Fruit fly (Drosophila melanogaster) whole organism, embryonic: ENCODE measurements around the gene hmw.

Source experiments
- Awh ChIP-seq: fragments of 200-800 bp; sonication (Bioruptor generic); IDR thresholded peaks from 2 replicates; pipeline ENCODE4, ENCODE4 v1.3.6; 2022; ENCODE audit warnings: missing biosample characterization, missing genetic modification characterization
- CG10431 ChIP-seq: fragments of 200-800 bp; sonication (Bioruptor generic); optimal IDR thresholded peaks from 3 replicates; lab custom pipeline; 2018; ENCODE audit warnings: missing biosample characterization, mild to moderate bottlenecking, missing genetic modification characterization
- CG11085 ChIP-seq: fragments of 200-800 bp; sonication (Bioruptor generic); IDR thresholded peaks from 2 replicates; pipeline ENCODE4 v1.3.6; 2022; ENCODE audit warnings: missing biosample characterization, missing genetic modification characterization
- CG11247 ChIP-seq: fragments of 200-800 bp; sonication (Bioruptor generic); IDR thresholded peaks from 2 replicates; pipeline ENCODE4 v1.3.6; 2022; ENCODE audit warnings: missing biosample characterization, missing genetic modification characterization
- CG11456 ChIP-seq: fragments of 200-800 bp; sonication (Bioruptor generic); IDR thresholded peaks from 3 replicates; pipeline ENCODE4 v1.3.6; 2022; ENCODE audit warnings: missing biosample characterization, missing genetic modification characterization
- CG11696 ChIP-seq: fragments of 200-800 bp; sonication (Bioruptor generic); IDR thresholded peaks from 2 replicates; pipeline ENCODE4 v1.3.6; 2022; ENCODE audit warnings: missing biosample characterization, missing genetic modification characterization
- CG14014 ChIP-seq: fragments of 200-800 bp; sonication (Bioruptor generic); IDR thresholded peaks from 2 replicates; pipeline ENCODE4 v1.3.6; 2022; ENCODE audit warnings: missing biosample characterization, missing genetic modification characterization
- CG16815 ChIP-seq: fragments of 200-800 bp; sonication (Bioruptor generic); optimal IDR thresholded peaks from 3 replicates; lab custom pipeline; 2017; ENCODE audit warnings: missing biosample characterization, mild to moderate bottlenecking, missing genetic modification characterization
- CG18599 ChIP-seq: fragments of 200-800 bp; sonication (Bioruptor generic); optimal IDR thresholded peaks from 3 replicates; lab custom pipeline; 2017; ENCODE audit warnings: missing biosample characterization, missing genetic modification characterization, mild to moderate bottlenecking, moderate library complexity, missing genetic modification reagents
- CG3065 ChIP-seq: fragments of 200-800 bp; sonication (Bioruptor generic); optimal IDR thresholded peaks from 2 replicates; lab custom pipeline; 2016; ENCODE audit warnings: missing biosample characterization, missing genetic modification characterization
- CG5180 ChIP-seq: fragments of 200-800 bp; sonication (Bioruptor generic); optimal IDR thresholded peaks from 3 replicates; lab custom pipeline; 2017; ENCODE audit warnings: missing biosample characterization, missing genetic modification characterization, mild to moderate bottlenecking, moderate library complexity, missing genetic modification reagents
- CG7372 ChIP-seq: fragments of 200-800 bp; sonication (Bioruptor generic); IDR thresholded peaks from 2 replicates; pipeline ENCODE4 v1.3.6; 2022; ENCODE audit warnings: missing biosample characterization, missing genetic modification characterization
- CG8281 ChIP-seq: fragments of 200-800 bp; sonication (Bioruptor generic); optimal IDR thresholded peaks from 2 replicates; lab custom pipeline; 2018; ENCODE audit warnings: missing biosample characterization, mild to moderate bottlenecking, missing genetic modification characterization, moderate library complexity
- CG8765 ChIP-seq: fragments of 200-800 bp; sonication (Bioruptor generic); IDR thresholded peaks from 2 replicates; pipeline ENCODE4 v1.3.6; 2022; ENCODE audit warnings: missing biosample characterization, missing genetic modification characterization
- Dp ChIP-seq: fragments of 200-800 bp; sonication (Bioruptor generic); optimal IDR thresholded peaks from 2 replicates; lab custom pipeline; 2018; ENCODE audit warnings: missing biosample characterization, mild to moderate bottlenecking, missing genetic modification characterization, moderate library complexity
- Drgx ChIP-seq: fragments of 200-800 bp; sonication (Bioruptor generic); IDR thresholded peaks from 2 replicates; pipeline ENCODE4 v1.3.6; 2022; ENCODE audit warnings: missing biosample characterization, missing genetic modification characterization
- E2f1 ChIP-seq: fragments of 200-800 bp; sonication (Bioruptor generic); IDR thresholded peaks from 2 replicates; pipeline ENCODE4 v1.3.6; 2022; ENCODE audit warnings: missing biosample characterization, missing genetic modification characterization
- Gug ChIP-seq: fragments of 200-800 bp; sonication (Bioruptor generic); IDR thresholded peaks from 4 replicates; pipeline ENCODE4 v1.3.6; 2022; ENCODE audit warnings: missing biosample characterization, missing genetic modification characterization
- Pdp1 ChIP-seq, 2 experiments: fragments of 200-800 bp; sonication (Bioruptor generic); optimal IDR thresholded peaks; 3 replicates each; lab custom pipeline; 2016; ENCODE audit warnings: missing biosample characterization in 2 of 2, missing genetic modification characterization in 2 of 2, mild to moderate bottlenecking in 1 of 2, moderate library complexity in 1 of 2
- Vsx1 ChIP-seq: fragments of 200-800 bp; sonication (Bioruptor generic); optimal IDR thresholded peaks from 2 replicates; lab custom pipeline; 2017; ENCODE audit warnings: missing biosample characterization, mild to moderate bottlenecking, missing genetic modification characterization, missing genetic modification reagents
- al ChIP-seq: fragments of 200-800 bp; sonication (Bioruptor generic); IDR thresholded peaks from 2 replicates; pipeline ENCODE4 v1.3.6; 2022; ENCODE audit warnings: missing biosample characterization, missing genetic modification characterization
- ap ChIP-seq: fragments of 200-800 bp; sonication (Bioruptor generic); IDR thresholded peaks from 2 replicates; pipeline ENCODE4 v1.3.6; 2022; ENCODE audit warnings: missing biosample characterization, missing genetic modification characterization
- bab2 ChIP-seq: fragments of 200-800 bp; sonication (Bioruptor generic); optimal IDR thresholded peaks from 2 replicates; lab custom pipeline; 2016; ENCODE audit warnings: missing biosample characterization, missing genetic modification characterization
- bowl ChIP-seq: fragments of 200-800 bp; sonication (Bioruptor generic); IDR thresholded peaks from 2 replicates; pipeline ENCODE4 v1.3.6; 2022; ENCODE audit warnings: missing biosample characterization, missing genetic modification characterization
- br ChIP-seq: fragments of >200 bp; optimal IDR thresholded peaks from 2 replicates; lab custom pipeline; 2017
- exex ChIP-seq: fragments of 200-800 bp; sonication (Bioruptor generic); optimal IDR thresholded peaks from 4 replicates; lab custom pipeline; 2018; ENCODE audit warnings: missing biosample characterization, mild to moderate bottlenecking, missing genetic modification characterization, moderate library complexity
- fd3F ChIP-seq: fragments of 200-800 bp; sonication (Bioruptor generic); optimal IDR thresholded peaks from 2 replicates; lab custom pipeline; 2018; ENCODE audit warnings: missing biosample characterization, mild to moderate bottlenecking, missing genetic modification characterization, moderate library complexity
- fd96Cb ChIP-seq: fragments of 200-800 bp; sonication (Bioruptor generic); optimal IDR thresholded peaks from 2 replicates; lab custom pipeline; 2018; ENCODE audit warnings: missing biosample characterization, mild to moderate bottlenecking, missing genetic modification characterization, moderate library complexity
- gcm2 ChIP-seq: fragments of 200-800 bp; sonication (Bioruptor generic); optimal IDR thresholded peaks from 2 replicates; lab custom pipeline; 2016; ENCODE audit warnings: missing biosample characterization, missing genetic modification characterization
- grn ChIP-seq: fragments of 200-800 bp; sonication (Bioruptor generic); optimal IDR thresholded peaks from 3 replicates; lab custom pipeline; 2017; ENCODE audit warnings: missing biosample characterization, missing genetic modification characterization
- hkb ChIP-seq, 2 experiments: fragments of 200-800 bp in 1 of 2; fragments of >200 bp in 1 of 2; sonication (Bioruptor generic) in 1 of 2; IDR thresholded peaks in 1 of 2; optimal IDR thresholded peaks in 1 of 2; 2 replicates each; pipeline versions ENCODE4 v1.3.6 to Lab custom; 2017 to 2022; ENCODE audit warnings: missing biosample characterization in 1 of 2, missing genetic modification characterization in 1 of 2
- klu ChIP-seq: fragments of 200-800 bp; sonication (Bioruptor generic); IDR thresholded peaks from 2 replicates; pipeline ENCODE4 v1.3.6; 2022; ENCODE audit warnings: missing biosample characterization, missing genetic modification characterization
- kni ChIP-seq: fragments of 200-800 bp; sonication (Bioruptor generic); optimal IDR thresholded peaks from 3 replicates; lab custom pipeline; 2017; ENCODE audit warnings: mild to moderate bottlenecking, missing biosample characterization, missing genetic modification reagents, missing genetic modification characterization
- lab ChIP-seq: fragments of 200-800 bp; sonication (Bioruptor generic); optimal IDR thresholded peaks from 3 replicates; lab custom pipeline; 2017; ENCODE audit warnings: missing biosample characterization, missing genetic modification characterization, mild to moderate bottlenecking, moderate library complexity, missing genetic modification reagents
- lilli ChIP-seq: fragments of 200-800 bp; sonication (Bioruptor generic); optimal IDR thresholded peaks from 3 replicates; lab custom pipeline; 2016; ENCODE audit warnings: missing biosample characterization, missing genetic modification characterization
- lov ChIP-seq, 2 experiments: fragments of 200-800 bp in 1 of 2; fragments of >200 bp in 1 of 2; sonication (Bioruptor generic) in 1 of 2; IDR thresholded peaks in 1 of 2; optimal IDR thresholded peaks in 1 of 2; 2 replicates in 1 of 2; 3 replicates in 1 of 2; pipeline versions ENCODE4 v1.3.6 to Lab custom; 2017 to 2022; ENCODE audit warnings: missing biosample characterization in 1 of 2, missing genetic modification characterization in 1 of 2
- prd ChIP-seq, 3 experiments: fragments of >200 bp in 2 of 3; fragments of 200-800 bp in 1 of 3; sonication (Bioruptor generic) in 1 of 3; optimal IDR thresholded peaks in 2 of 3; IDR thresholded peaks in 1 of 3; 2 replicates in 2 of 3; 3 replicates in 1 of 3; pipeline versions ENCODE4 v1.3.6 to Lab custom; 2017 to 2022; ENCODE audit warnings: missing biosample characterization in 1 of 3, missing genetic modification characterization in 1 of 3
- ranshi ChIP-seq: fragments of 200-800 bp; sonication (Bioruptor generic); IDR thresholded peaks from 2 replicates; pipeline ENCODE4 v1.3.6; 2022; ENCODE audit warnings: missing biosample characterization, missing genetic modification characterization
- sd ChIP-seq: fragments of 200-800 bp; sonication (Bioruptor generic); optimal IDR thresholded peaks from 3 replicates; lab custom pipeline; 2018; ENCODE audit warnings: missing biosample characterization, mild to moderate bottlenecking, missing genetic modification characterization, moderate library complexity
- sens ChIP-seq: fragments of 200-800 bp; sonication (Bioruptor generic); peaks from one replicate; lab custom pipeline; 2016; ENCODE audit warnings: missing biosample characterization, missing genetic modification characterization
- sens-2 ChIP-seq: fragments of 200-800 bp; sonication (Bioruptor generic); IDR thresholded peaks from 2 replicates; pipeline ENCODE4 v1.3.6; 2022; ENCODE audit warnings: missing biosample characterization, missing genetic modification characterization
- so ChIP-seq: fragments of 200-800 bp; sonication (Bioruptor generic); IDR thresholded peaks from 3 replicates; pipeline ENCODE4 v1.3.6; 2022; ENCODE audit warnings: missing biosample characterization, missing genetic modification characterization
- sob ChIP-seq: fragments of 200-800 bp; sonication (Bioruptor generic); IDR thresholded peaks from 2 replicates; pipeline ENCODE4 v1.3.6; 2022; ENCODE audit warnings: missing biosample characterization, missing genetic modification characterization

Gene hmw

dm6 chr3R:18396801-18397604 is 35.2 kb downstream of the hmw start, which contains the start of gene Vti1b (continued):
- peak; percentile 87 for TF ChIP-seq CG3065 (GFP tag; lab: Kevin White, UChicago)
- no peak for TF ChIP-seq Dp (GFP tag; lab: Kevin White, UChicago)

- TF ChIP-seq sens (GFP tag; lab: Kevin White, UChicago) = peak; percentile 2
- peak; percentile 46; the same call in 1 of the 2 replicates for TF ChIP-seq Awh (GFP tag; lab: Robert Waterston, UW)
- no peak for TF ChIP-seq ap (GFP tag; lab: Robert Waterston, UW)
- TF ChIP-seq fd3F (GFP tag; lab: Kevin White, UChicago) = no peak
- TF ChIP-seq exex (tag; lab: Kevin White, UChicago) = peak; percentile 33
- TF ChIP-seq CG11247 = peak; percentile 44
- TF ChIP-seq klu = peak; percentile 43; the same call in 1 of the 2 replicates
- peak; percentile 3 for TF ChIP-seq CG8281 (tag; lab: Kevin White, UChicago)
- TF ChIP-seq gcm2 (GFP tag; lab: Kevin White, UChicago) = no peak
- peak; percentile 31; the same call in 1 of the 2 replicates for TF ChIP-seq sob (GFP tag; lab: Robert Waterston, UW)
- TF ChIP-seq ranshi (GFP tag; lab: Robert Waterston, UW) = peak; percentile 44; the same call in 1 of the 2 replicates
- no peak for TF ChIP-seq CG5180
- no peak for TF ChIP-seq br (lab: Kevin White, UChicago)
- no peak for TF ChIP-seq bab2 (GFP tag; lab: Kevin White, UChicago)
- peak; percentile 58; the same call in 1 of the 2 replicates for TF ChIP-seq CG8765 (GFP tag; lab: Robert Waterston, UW)
- TF ChIP-seq Pdp1 (GFP tag; optimal IDR thresholded peaks at IDR 0.05; lab: Kevin White, UChicago) = peak in 1 of 2 experiments; percentile 89
- TF ChIP-seq bowl (GFP tag; lab: Robert Waterston, UW) = no peak
- peak; percentile 71 for TF ChIP-seq CG11696 (GFP tag; lab: Robert Waterston, UW)
- TF ChIP-seq E2f1 = peak; percentile 57; the same call in 1 of the 2 replicates
- TF ChIP-seq grn (GFP tag; lab: Kevin White, UChicago) = peak; percentile 63
- peak; percentile 85 for TF ChIP-seq Vsx1 (GFP tag; lab: Kevin White, UChicago)
- TF ChIP-seq CG11456 (GFP tag; lab: Robert Waterston, UW) = no peak
- TF ChIP-seq lab (GFP tag; lab: Kevin White, UChicago) = peak; percentile 45
- TF ChIP-seq hkb (optimal IDR thresholded peaks at IDR 0.05; lab: Kevin White, UChicago) = no peak
- TF ChIP-seq hkb (GFP tag; IDR thresholded peaks at IDR 0.05; lab: Robert Waterston, UW) = peak; percentile 65
- no peak for TF ChIP-seq CG10431 (GFP tag; lab: Kevin White, UChicago)
- TF ChIP-seq al (GFP tag; lab: Robert Waterston, UW) = peak; percentile 31; the same call in 1 of the 2 replicates
- TF ChIP-seq prd (optimal IDR thresholded peaks at IDR 0.05; lab: Kevin White, UChicago) = no peak
- peak; percentile 9; the same call in 1 of the 3 replicates for TF ChIP-seq prd (GFP tag; IDR thresholded peaks at IDR 0.05; lab: Robert Waterston, UW)
- peak; percentile 57 for TF ChIP-seq sens-2
- peak; percentile 9; the same call in 1 of the 2 replicates for TF ChIP-seq CG7372
- no peak for TF ChIP-seq CG14014 (GFP tag; lab: Robert Waterston, UW)
- TF ChIP-seq CG18599 (GFP tag; lab: Kevin White, UChicago) = no peak
- no peak for TF ChIP-seq fd96Cb (tag; lab: Kevin White, UChicago)
- TF ChIP-seq Drgx (GFP tag; lab: Robert Waterston, UW) = peak; percentile 53
- TF ChIP-seq kni (GFP tag; lab: Kevin White, UChicago) = no peak
- 0 out of 4 replicates have a peak, but pooled peaks have one; percentile 5 for TF ChIP-seq Gug (GFP tag; lab: Robert Waterston, UW)
- no peak for TF ChIP-seq CG11085 (GFP tag; lab: Robert Waterston, UW)
- TF ChIP-seq lilli (GFP tag; lab: Kevin White, UChicago) = peak; percentile 28
- TF ChIP-seq so (GFP tag; lab: Robert Waterston, UW) = no peak
- TF ChIP-seq CG16815 (GFP tag; lab: Kevin White, UChicago) = no peak
- no peak for TF ChIP-seq lov (optimal IDR thresholded peaks at IDR 0.05; lab: Kevin White, UChicago)
- TF ChIP-seq lov (GFP tag; IDR thresholded peaks at IDR 0.05; lab: Robert Waterston, UW) = peak; percentile 51; the same call in 1 of the 3 replicates
- TF ChIP-seq sd (tag; lab: Kevin White, UChicago) = peak; percentile 77
Observed at dm6 chr3R:18397834-18398378, 36.1 kb downstream of the hmw start.
